Fruit fly (Drosophila melanogaster) whole organism, prepupa: ENCODE measurements around the gene Tet.

ENCODE experiments used
- CG16779 ChIP-seq: fragments of 200-800 bp; sonication (Bioruptor generic); optimal IDR thresholded peaks from 3 replicates; lab custom pipeline; 2017; ENCODE audit warnings: missing biosample characterization, mild to moderate bottlenecking, missing genetic modification characterization
- Smox ChIP-seq: fragments of 200-800 bp; sonication (Bioruptor generic); optimal IDR thresholded peaks from 3 replicates; lab custom pipeline; 2016; ENCODE audit warnings: missing biosample characterization, missing genetic modification characterization
- pdm3 ChIP-seq: fragments of 200-800 bp; sonication (Bioruptor generic); optimal IDR thresholded peaks from 3 replicates; lab custom pipeline; 2016; ENCODE audit warnings: missing biosample characterization, missing genetic modification characterization
- ss ChIP-seq, 2 experiments: fragments of 200-800 bp; sonication (Bioruptor generic); optimal IDR thresholded peaks; 2 replicates in 1 of 2; 3 replicates in 1 of 2; lab custom pipeline; 2017 to 2018; ENCODE audit warnings: mild to moderate bottlenecking in 2 of 2, missing biosample characterization in 2 of 2, missing genetic modification characterization in 2 of 2, moderate library complexity in 1 of 2

- peak; percentile 59 for TF ChIP-seq Smox (GFP tag; lab: Kevin White, UChicago)
- TF ChIP-seq pdm3 (GFP tag; lab: Kevin White, UChicago) = peak; percentile 62
- no peak for TF ChIP-seq CG16779 (tag; lab: Kevin White, UChicago)
- TF ChIP-seq ss (GFP tag; optimal IDR thresholded peaks at IDR 0.05; lab: Kevin White, UChicago) = peak in 1 of 2 experiments; percentile 43
Observed at dm6 chr3L:2866843-2867242, 12.1 kb downstream of the Tet start.
